Worm (Caenorhabditis elegans) whole organism, midembryonic: ENCODE measurements around the gene ascc-1.
A peak's percentile ranks its signal among the peaks of the same experiment; 100 is the strongest.

Experiments
- T22C8.4 ChIP-seq: fragments of 200-800 bp; sonication (Bioruptor generic); IDR thresholded peaks from 2 replicates; pipeline ENCODE4 v1.3.6; 2022; ENCODE audit warnings: missing genetic modification characterization, missing compliant biosample characterization
- cog-1 ChIP-seq: sonication (generic microtip); optimal IDR thresholded peaks from 2 replicates; lab custom pipeline; 2016; ENCODE audit warnings: missing genetic modification characterization, missing compliant biosample characterization
- flt-1 ChIP-seq: fragments of 200-800 bp; sonication (Bioruptor generic); IDR thresholded peaks from 2 replicates; pipeline ENCODE4 v1.3.6; 2022; ENCODE audit warnings: missing genetic modification characterization, missing compliant biosample characterization
- klf-2 ChIP-seq: fragments of 200-800 bp; sonication (Bioruptor generic); conservative IDR thresholded peaks from 2 replicates; pipeline ENCODE4 v1.3.6; 2022; ENCODE audit warnings: missing genetic modification reagents, missing genetic modification characterization, missing compliant biosample characterization
- ref-1 ChIP-seq: fragments of 200-800 bp; sonication (Bioruptor generic); conservative IDR thresholded peaks from 2 replicates; pipeline ENCODE4 v1.3.6; 2022; ENCODE audit warnings: missing genetic modification reagents, missing genetic modification characterization, missing compliant biosample characterization
- tab-1 ChIP-seq: fragments of 200-800 bp; sonication (Bioruptor generic); IDR thresholded peaks from 2 replicates; pipeline ENCODE4 v1.3.6; 2022; ENCODE audit warnings: missing genetic modification characterization, missing compliant biosample characterization
- ztf-23 ChIP-seq: fragments of 200-800 bp; sonication (Bioruptor generic); IDR thresholded peaks from 2 replicates; pipeline ENCODE4 v1.3.6; 2022; ENCODE audit warnings: missing genetic modification reagents, missing genetic modification characterization, missing compliant biosample characterization
- ztf-29 ChIP-seq: fragments of 200-800 bp; sonication (Bioruptor generic); IDR thresholded peaks from 2 replicates; pipeline ENCODE4 v1.3.6; 2022; ENCODE audit warnings: missing genetic modification reagents, missing genetic modification characterization, missing compliant biosample characterization

DNA sequence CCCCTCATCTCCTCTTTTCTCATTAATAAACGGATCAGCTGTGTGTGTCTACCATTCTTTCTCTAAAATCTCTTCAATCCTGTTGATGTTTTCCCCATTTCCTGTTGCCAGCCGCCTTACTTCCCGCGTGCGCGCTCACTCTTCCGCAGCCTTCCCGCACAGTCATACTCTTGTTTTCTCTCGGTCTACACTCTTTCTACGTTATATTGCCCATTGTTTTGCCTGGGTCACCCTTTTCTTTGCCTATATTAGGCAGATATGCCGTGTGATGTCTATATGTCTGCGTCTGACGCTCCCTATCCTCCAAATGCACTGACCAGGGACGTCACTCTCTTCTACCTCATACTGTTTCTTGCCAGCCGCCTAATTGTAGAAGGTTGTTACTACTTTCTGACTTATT, 8.9 kb downstream of the ascc-1 start:
- TF ChIP-seq cog-1 (tag; lab: Kevin White, UChicago) = peak; percentile 90
- no peak for TF ChIP-seq T22C8.4 (GFP tag; lab: Robert Waterston, UW)
- TF ChIP-seq ztf-23 (GFP tag; lab: Robert Waterston, UW) = no peak
- no peak for TF ChIP-seq ref-1 (GFP tag; lab: Robert Waterston, UW)
- TF ChIP-seq ztf-29 (GFP tag; lab: Robert Waterston, UW) = no peak
- TF ChIP-seq flt-1 = peak; percentile 62; the same call in 1 of the 2 replicates
- TF ChIP-seq klf-2 = no peak
- no peak for TF ChIP-seq tab-1 (GFP tag; lab: Robert Waterston, UW)
